Fruit fly (Drosophila melanogaster) whole organism, pupa: ENCODE data around the gene CG3345.

Experiments used
- CG9948 ChIP-seq: fragments of 200-800 bp; sonication (Bioruptor generic); optimal IDR thresholded peaks from 2 replicates; lab custom pipeline; 2018; ENCODE audit warnings: missing biosample characterization, mild to moderate bottlenecking, missing genetic modification characterization, moderate library complexity
- Pif1B ChIP-seq: fragments of 200-800 bp; sonication (Bioruptor generic); optimal IDR thresholded peaks from 3 replicates; lab custom pipeline; 2016; ENCODE audit warnings: missing biosample characterization, missing genetic modification characterization
- rn ChIP-seq: fragments of 200-800 bp; sonication (Bioruptor generic); IDR thresholded peaks from 2 replicates; pipeline ENCODE4 v1.3.6; 2022; ENCODE audit warnings: missing biosample characterization, missing genetic modification characterization

- no peak for TF ChIP-seq CG9948 (tag; lab: Kevin White, UChicago)
- no peak for TF ChIP-seq rn (GFP tag; lab: Robert Waterston, UW)
- no peak for TF ChIP-seq Pif1B
Measured at dm6 chr2L:273603-274002, 4.7 kb downstream of the CG3345 start, which contains the start of the genes mbm and CG11555.
